Worm (Caenorhabditis elegans) whole organism, L3 larva: ENCODE data around the gene pek-1.

Source experiments
- ZK546.5 ChIP-seq: sonication (generic microtip); optimal IDR thresholded peaks from 2 replicates; lab custom pipeline; 2017; ENCODE audit warnings: missing biosample characterization, missing genetic modification characterization
- ceh-82 ChIP-seq: fragments of 150-350 bp; optimal IDR thresholded peaks from 2 replicates; lab custom pipeline; 2014; ENCODE audit warnings: missing biosample characterization, missing genetic modification characterization
- eor-1 ChIP-seq, 2 experiments: fragments of 150-350 bp; optimal IDR thresholded peaks; 2 replicates each; lab custom pipeline; 2014 to 2018; ENCODE audit warnings: missing biosample characterization in 2 of 2, missing genetic modification characterization in 2 of 2
- fkh-10 ChIP-seq: sonication (generic microtip); optimal IDR thresholded peaks from 2 replicates; lab custom pipeline; 2017; ENCODE audit warnings: missing biosample characterization, missing genetic modification reagents, missing genetic modification characterization
- fos-1 ChIP-seq: fragments of 150-350 bp; optimal IDR thresholded peaks from 2 replicates; lab custom pipeline; 2014; ENCODE audit warnings: missing biosample characterization, missing genetic modification characterization
- lin-39 ChIP-seq: fragments of 150-350 bp; optimal IDR thresholded peaks from 2 replicates; lab custom pipeline; 2018; ENCODE audit warnings: missing biosample characterization, missing genetic modification reagents, missing genetic modification characterization
- nhr-11 ChIP-seq: fragments of 150-350 bp; optimal IDR thresholded peaks from 2 replicates; lab custom pipeline; 2014; ENCODE audit warnings: missing biosample characterization, missing genetic modification characterization
- pha-4 ChIP-seq: fragments of 150-350 bp; optimal IDR thresholded peaks from 2 replicates; lab custom pipeline; 2014; ENCODE audit warnings: missing biosample characterization, missing genetic modification reagents, missing genetic modification characterization
- unc-39 ChIP-seq: sonication (generic microtip); optimal IDR thresholded peaks from 4 replicates; lab custom pipeline; 2017; ENCODE audit warnings: missing biosample characterization, missing genetic modification characterization

- TF ChIP-seq unc-39 (tag; lab: Kevin White, UChicago) (no peak), ZK546.5 (tag; lab: Kevin White, UChicago) (no peak), lin-39 (tag; lab: Kevin White, UChicago) (no peak), fkh-10 (GFP tag; lab: Kevin White, UChicago) (no peak), pha-4 (tag; lab: Kevin White, UChicago) (no peak), nhr-11 (no peak), ceh-82 (tag; lab: Kevin White, UChicago) (no peak), eor-1 (tag; optimal IDR thresholded peaks at IDR 0.05; lab: Kevin White, UChicago) (no peak), fos-1 (tag; lab: Kevin White, UChicago) (no peak)
Measured at ce11 chrX:11419988-11420387, 5.3 kb upstream of the pek-1 start, which contains the start of gene F46C3.6.
